Worm (Caenorhabditis elegans) whole organism, L4 larva: ENCODE data around the gene rfk-1.

Experiments
- R02D3.7 ChIP-seq: fragments of 150-350 bp; sonication (generic microtip); optimal IDR thresholded peaks from 3 replicates; lab custom pipeline; 2014; ENCODE audit warnings: missing biosample characterization, missing genetic modification characterization
- T26A8.4 ChIP-seq: fragments of 200-800 bp; sonication (Bioruptor generic); IDR thresholded peaks from 2 replicates; pipeline ENCODE4 v1.3.6; 2022; ENCODE audit warnings: missing genetic modification characterization, missing compliant biosample characterization
- Y5F2A.4 ChIP-seq: fragments of 200-800 bp; sonication (Bioruptor generic); optimal IDR thresholded peaks from 2 replicates; lab custom pipeline; 2018; ENCODE audit warnings: mild to moderate bottlenecking, missing genetic modification characterization, missing compliant biosample characterization
- ZK337.2 ChIP-seq: fragments of 200-800 bp; sonication (Bioruptor generic); IDR thresholded peaks from 2 replicates; pipeline ENCODE4 v1.3.6; 2022; ENCODE audit warnings: missing genetic modification reagents, missing genetic modification characterization, missing compliant biosample characterization
- ZK546.5 ChIP-seq, 2 experiments: sonication (generic microtip); optimal IDR thresholded peaks; 2 replicates each; lab custom pipeline; 2017; ENCODE audit warnings: missing biosample characterization in 2 of 2, missing genetic modification characterization in 2 of 2
- aha-1 ChIP-seq: fragments of 150-350 bp; peaks from one replicate; lab custom pipeline; 2014; ENCODE audit warnings: missing biosample characterization, missing genetic modification characterization
- ceh-32 ChIP-seq: sonication (generic microtip); optimal IDR thresholded peaks from 2 replicates; lab custom pipeline; 2016; ENCODE audit warnings: mild to moderate bottlenecking, missing genetic modification characterization, missing compliant biosample characterization; ENCODE audit not compliant: poor library complexity
- ctbp-1 ChIP-seq: fragments of 200-800 bp; sonication (Bioruptor generic); IDR thresholded peaks from 2 replicates; pipeline ENCODE4 v1.3.6; 2022; ENCODE audit warnings: missing genetic modification reagents, missing genetic modification characterization, missing compliant biosample characterization
- daf-16 ChIP-seq, 3 experiments: sonication (generic microtip); optimal IDR thresholded peaks; 2 replicates each; lab custom pipeline; 2016 to 2017; ENCODE audit warnings: missing genetic modification characterization in 3 of 3, missing genetic modification reagents in 3 of 3, mild to moderate bottlenecking in 2 of 3, missing compliant biosample characterization in 2 of 3, missing biosample characterization in 1 of 3, moderate library complexity in 1 of 3
- dmd-6 ChIP-seq: fragments of 200-800 bp; sonication (Bioruptor generic); IDR thresholded peaks from 2 replicates; pipeline ENCODE4 v1.3.6; 2022; ENCODE audit warnings: missing genetic modification reagents, missing genetic modification characterization, missing compliant biosample characterization
- dmd-8 ChIP-seq: fragments of 200-800 bp; sonication (Bioruptor generic); IDR thresholded peaks from 2 replicates; pipeline ENCODE4 v1.3.6; 2022; ENCODE audit warnings: missing genetic modification characterization, missing compliant biosample characterization
- dmd-9 ChIP-seq: fragments of 200-800 bp; sonication (Bioruptor generic); IDR thresholded peaks from 2 replicates; pipeline ENCODE4 v1.3.6; 2022; ENCODE audit warnings: missing genetic modification reagents, missing genetic modification characterization, missing compliant biosample characterization
- duxl-1 ChIP-seq: sonication (generic microtip); optimal IDR thresholded peaks from 2 replicates; lab custom pipeline; 2016; ENCODE audit warnings: mild to moderate bottlenecking, missing genetic modification characterization, moderate library complexity, missing compliant biosample characterization; ENCODE audit not compliant: poor library complexity
- dve-1 ChIP-seq: sonication (generic microtip); optimal IDR thresholded peaks from 2 replicates; lab custom pipeline; 2017; ENCODE audit warnings: antibody characterized with exemption, mild to moderate bottlenecking, missing genetic modification characterization, missing compliant biosample characterization; ENCODE audit not compliant: insufficient read depth
- fkh-10 ChIP-seq: fragments of 150-350 bp; optimal IDR thresholded peaks from 2 replicates; lab custom pipeline; 2014; ENCODE audit warnings: missing biosample characterization, missing genetic modification reagents, missing genetic modification characterization
- hif-1 ChIP-seq, 2 experiments: sonication (generic microtip); optimal IDR thresholded peaks; 2 replicates each; lab custom pipeline; 2016 to 2017; ENCODE audit warnings: missing compliant biosample characterization in 2 of 2, missing genetic modification characterization in 2 of 2, missing genetic modification reagents in 2 of 2, missing genotype in 2 of 2, mild to moderate bottlenecking in 1 of 2
- hlh-11 ChIP-seq: fragments of 200-800 bp; sonication (Bioruptor generic); optimal IDR thresholded peaks from 2 replicates; lab custom pipeline; 2018; ENCODE audit warnings: mild to moderate bottlenecking, missing genetic modification characterization, missing compliant biosample characterization
- hlh-30 ChIP-seq: sonication (generic microtip); optimal IDR thresholded peaks from 2 replicates; lab custom pipeline; 2017; ENCODE audit warnings: antibody characterized with exemption, mild to moderate bottlenecking, missing genetic modification characterization, missing compliant biosample characterization; ENCODE audit not compliant: insufficient read depth
- hmg-1.1 ChIP-seq: fragments of 200-800 bp; sonication (Bioruptor generic); IDR thresholded peaks from 2 replicates; pipeline ENCODE4 v1.3.6; 2022; ENCODE audit warnings: missing genetic modification reagents, missing genetic modification characterization, missing compliant biosample characterization
- lim-7 ChIP-seq: fragments of 200-800 bp; sonication (Bioruptor generic); IDR thresholded peaks from 2 replicates; pipeline ENCODE4 v1.3.6; 2022; ENCODE audit warnings: missing genetic modification characterization, missing compliant biosample characterization
- lir-3 ChIP-seq: sonication (generic microtip); optimal IDR thresholded peaks from 2 replicates; lab custom pipeline; 2016; ENCODE audit warnings: mild to moderate bottlenecking, missing genetic modification characterization, missing compliant biosample characterization
- lsy-2 ChIP-seq, 2 experiments: fragments of 150-350 bp in 1 of 2; sonication (generic microtip) in 1 of 2; optimal IDR thresholded peaks; 2 replicates each; lab custom pipeline; 2014 to 2017; ENCODE audit warnings: missing biosample characterization in 2 of 2, missing genetic modification characterization in 2 of 2
- madf-9 ChIP-seq: fragments of 200-800 bp; sonication (Bioruptor generic); conservative IDR thresholded peaks from 2 replicates; pipeline ENCODE4 v1.3.6; 2022; ENCODE audit warnings: missing genetic modification reagents, missing genetic modification characterization, missing compliant biosample characterization
- mep-1 ChIP-seq: fragments of 150-350 bp; sonication (generic microtip); optimal IDR thresholded peaks from 3 replicates; lab custom pipeline; 2014; ENCODE audit warnings: missing biosample characterization, missing genetic modification characterization
- mes-2 ChIP-seq: sonication (generic microtip); optimal IDR thresholded peaks from 2 replicates; lab custom pipeline; 2016; ENCODE audit warnings: missing genotype, mild to moderate bottlenecking, missing genetic modification characterization, missing compliant biosample characterization; ENCODE audit not compliant: poor library complexity, severe bottlenecking
- mxl-2 ChIP-seq: fragments of 200-800 bp; sonication (Bioruptor generic); conservative IDR thresholded peaks from 2 replicates; pipeline ENCODE4 v1.3.6; 2022; ENCODE audit warnings: missing genetic modification reagents, missing genetic modification characterization, missing compliant biosample characterization
- mxl-3 ChIP-seq: fragments of 200-800 bp; sonication (Bioruptor generic); optimal IDR thresholded peaks from 2 replicates; lab custom pipeline; 2018; ENCODE audit warnings: mild to moderate bottlenecking, missing genetic modification characterization, missing compliant biosample characterization
- nhr-11 ChIP-seq: fragments of 150-350 bp; optimal IDR thresholded peaks from 2 replicates; lab custom pipeline; 2014; ENCODE audit warnings: missing biosample characterization, missing genetic modification characterization
- nhr-25 ChIP-seq: sonication (generic microtip); optimal IDR thresholded peaks from 2 replicates; lab custom pipeline; 2017; ENCODE audit warnings: missing genetic modification characterization, mild to moderate bottlenecking, missing compliant biosample characterization, antibody characterized with exemption, moderate library complexity, borderline replicate concordance; ENCODE audit not compliant: insufficient read depth
- nhr-28 ChIP-seq: fragments of 150-350 bp; optimal IDR thresholded peaks from 2 replicates; lab custom pipeline; 2014; ENCODE audit warnings: missing biosample characterization, missing genetic modification characterization
- nhr-48 ChIP-seq: sonication (generic microtip); optimal IDR thresholded peaks from 2 replicates; lab custom pipeline; 2016; ENCODE audit warnings: mild to moderate bottlenecking, missing genetic modification characterization, missing compliant biosample characterization
- nhr-6 ChIP-seq: fragments of 150-350 bp; optimal IDR thresholded peaks from 2 replicates; lab custom pipeline; 2014; ENCODE audit warnings: missing biosample characterization, missing genetic modification characterization
- php-3 ChIP-seq: fragments of 200-800 bp; sonication (Bioruptor generic); IDR thresholded peaks from 2 replicates; pipeline ENCODE4 v1.3.6; 2022; ENCODE audit warnings: missing genetic modification reagents, missing genetic modification characterization, missing compliant biosample characterization
- pqm-1 ChIP-seq: sonication (generic microtip); optimal IDR thresholded peaks from 2 replicates; lab custom pipeline; 2017; ENCODE audit warnings: missing biosample characterization, missing genetic modification characterization
- rbr-2 ChIP-seq: sonication (generic microtip); optimal IDR thresholded peaks from 2 replicates; lab custom pipeline; 2016; ENCODE audit warnings: missing genotype, missing genetic modification characterization, missing compliant biosample characterization
- snpc-4 ChIP-seq: fragments of 150-350 bp; optimal IDR thresholded peaks from 2 replicates; lab custom pipeline; 2014; ENCODE audit warnings: missing biosample characterization, missing genetic modification characterization
- unc-62 ChIP-seq, 3 experiments: fragments of 150-350 bp in 1 of 3; sonication (generic microtip); optimal IDR thresholded peaks in 2 of 3; peaks in 1 of 3; 1 replicate in 1 of 3; 2 replicates in 2 of 3; lab custom pipeline; 2014 to 2017; ENCODE audit warnings: missing biosample characterization in 3 of 3, missing genetic modification characterization in 3 of 3, missing genetic modification reagents in 3 of 3, missing genotype in 1 of 3
- vab-7 ChIP-seq: fragments of 200-800 bp; sonication (Bioruptor generic); IDR thresholded peaks from 2 replicates; pipeline ENCODE4 v1.3.6; 2022; ENCODE audit warnings: missing genetic modification reagents, missing genetic modification characterization, missing compliant biosample characterization

rfk-1 gene

ce11 chrIV:10420440-10420839, 11.2 kb upstream of the rfk-1 start:
- TF ChIP-seq dmd-6 (GFP tag; lab: Robert Waterston, UW) (peak; percentile 57), nhr-11 (tag; lab: Kevin White, UChicago) (no peak), nhr-28 (tag; lab: Kevin White, UChicago) (peak; percentile 67), aha-1 (tag; lab: Kevin White, UChicago) (no peak), daf-16 (GFP tag; optimal IDR thresholded peaks at IDR 0.05; lab: Kevin White, UChicago) (no peak), daf-16 (tag; optimal IDR thresholded peaks at IDR 0.05; lab: Kevin White, UChicago) (peak; percentile 76), nhr-6 (tag; lab: Kevin White, UChicago) (peak; percentile 1), R02D3.7 (tag; lab: Kevin White, UChicago) (no peak), php-3 (peak; percentile 71), dve-1 (peak; percentile 22), hlh-11 (peak; percentile 29), pqm-1 (tag; lab: Kevin White, UChicago) (peak; percentile 14), mxl-3 (GFP tag; lab: Kevin White, UChicago) (peak; percentile 36)
- TF ChIP-seq, all 104 proteins: peak for 9

- no peak for TF ChIP-seq vab-7 (GFP tag; lab: Robert Waterston, UW)
- peak in 1 of 2 experiments; percentile 85 for TF ChIP-seq unc-62 (GFP tag; optimal IDR thresholded peaks at IDR 0.05 in 1 of 2; lab: Kevin White, UChicago)
- no peak for TF ChIP-seq unc-62 (tag; optimal IDR thresholded peaks at IDR 0.05; lab: Kevin White, UChicago)
- no peak for TF ChIP-seq pqm-1 (tag; lab: Kevin White, UChicago)
- peak; percentile 16 for TF ChIP-seq hlh-30 (tag; lab: Kevin White, UChicago)
- TF ChIP-seq Y5F2A.4 (GFP tag; lab: Kevin White, UChicago): no peak
- no peak for TF ChIP-seq hmg-1.1 (GFP tag; lab: Robert Waterston, UW)
- no peak for TF ChIP-seq mxl-2
- no peak for TF ChIP-seq R02D3.7 (tag; lab: Kevin White, UChicago)
- no peak for TF ChIP-seq nhr-25
- TF ChIP-seq dmd-9: no peak
- TF ChIP-seq, all 104 proteins: peak for 2
These were observed 10.6 kb upstream of the rfk-1 start for ce11 chrIV:10419896-10420295.

- TF ChIP-seq hlh-11: no peak
- TF ChIP-seq mes-2 (tag; lab: Kevin White, UChicago): no peak
- TF ChIP-seq ZK546.5 (tag; optimal IDR thresholded peaks at IDR 0.05; lab: Kevin White, UChicago): no peak
- no peak for TF ChIP-seq duxl-1
- TF ChIP-seq dmd-9: no peak
- no peak for TF ChIP-seq rbr-2 (tag; lab: Kevin White, UChicago)
- TF ChIP-seq, all 104 proteins: peak for 0
These were observed 8.5 kb upstream of the rfk-1 start, which contains the start of gene F13B12.6 for ce11 chrIV:10417781-10418180. Gene F13B12.6 (minus strand): TSS chrIV:10417881.

- TF ChIP-seq dmd-8 (GFP tag; lab: Robert Waterston, UW) (no peak), ceh-32 (no peak), snpc-4 (tag; lab: Kevin White, UChicago) (no peak), aha-1 (tag; lab: Kevin White, UChicago) (peak; percentile 26)
These were observed 4.6 kb upstream of the rfk-1 start, which contains the start of gene R10H10.7 for ce11 chrIV:10413828-10414227. Gene R10H10.7 (minus strand): TSS chrIV:10413928.

ce11 chrIV:10403193-10404058, 5.9 kb downstream of the rfk-1 start, which contains the start of gene gpa-7:
Gene gpa-7 (plus strand): TSS chrIV:10404008.
- TF ChIP-seq hmg-1.1 (GFP tag; lab: Robert Waterston, UW) (peak; percentile 72), mep-1 (tag; lab: Kevin White, UChicago) (peak; percentile 59), madf-9 (GFP tag; lab: Robert Waterston, UW) (no peak), nhr-11 (tag; lab: Kevin White, UChicago) (peak; percentile 66), lim-7 (peak; percentile 57; the same call in 1 of the 2 replicates), hif-1 (tag; optimal IDR thresholded peaks at IDR 0.05; lab: Kevin White, UChicago) (peak in 1 of 2 experiments; percentile 53), mxl-3 (GFP tag; lab: Kevin White, UChicago) (peak; percentile 25), fkh-10 (GFP tag; lab: Kevin White, UChicago) (peak; percentile 81), T26A8.4 (GFP tag; lab: Robert Waterston, UW) (0 out of 2 replicates have a peak, but pooled peaks have one; percentile 61), ctbp-1 (GFP tag; lab: Robert Waterston, UW) (peak; percentile 89), ZK337.2 (GFP tag; lab: Robert Waterston, UW) (no peak), dmd-9 (no peak), nhr-48 (peak; percentile 33), aha-1 (tag; lab: Kevin White, UChicago) (peak; percentile 97), hlh-30 (tag; lab: Kevin White, UChicago) (peak; percentile 48), lir-3 (no peak), lsy-2 (tag; optimal IDR thresholded peaks at IDR 0.05; lab: Kevin White, UChicago) (peak; percentile 40 to 47), rbr-2 (tag; lab: Kevin White, UChicago) (peak; percentile 88), dmd-6 (GFP tag; lab: Robert Waterston, UW) (peak; percentile 24; the same call in 1 of the 2 replicates)
